Worm (Caenorhabditis elegans) whole organism, L4 larva: ENCODE results near the gene F22F1.2.

ENCODE experiments used
- R02D3.7 ChIP-seq: fragments of 150-350 bp; sonication (generic microtip); optimal IDR thresholded peaks from 3 replicates; lab custom pipeline; 2014; ENCODE audit warnings: missing biosample characterization, missing genetic modification characterization
- ZK546.5 ChIP-seq, 2 experiments: sonication (generic microtip); optimal IDR thresholded peaks; 2 replicates each; lab custom pipeline; 2017; ENCODE audit warnings: missing biosample characterization in 2 of 2, missing genetic modification characterization in 2 of 2
- duxl-1 ChIP-seq: sonication (generic microtip); optimal IDR thresholded peaks from 2 replicates; lab custom pipeline; 2016; ENCODE audit warnings: mild to moderate bottlenecking, missing genetic modification characterization, moderate library complexity, missing compliant biosample characterization; ENCODE audit not compliant: poor library complexity
- lsy-2 ChIP-seq, 2 experiments: fragments of 150-350 bp in 1 of 2; sonication (generic microtip) in 1 of 2; optimal IDR thresholded peaks; 2 replicates each; lab custom pipeline; 2014 to 2017; ENCODE audit warnings: missing biosample characterization in 2 of 2, missing genetic modification characterization in 2 of 2
- mdl-1 ChIP-seq, 2 experiments: fragments of 150-350 bp in 1 of 2; sonication (generic microtip) in 1 of 2; optimal IDR thresholded peaks; 2 replicates each; lab custom pipeline; 2014 to 2017; ENCODE audit warnings: missing biosample characterization in 2 of 2, missing genetic modification characterization in 2 of 2
- mxl-3 ChIP-seq: fragments of 200-800 bp; sonication (Bioruptor generic); optimal IDR thresholded peaks from 2 replicates; lab custom pipeline; 2018; ENCODE audit warnings: mild to moderate bottlenecking, missing genetic modification characterization, missing compliant biosample characterization
- nhr-11 ChIP-seq: fragments of 150-350 bp; optimal IDR thresholded peaks from 2 replicates; lab custom pipeline; 2014; ENCODE audit warnings: missing biosample characterization, missing genetic modification characterization
- nhr-111 ChIP-seq: fragments of 200-800 bp; sonication (Bioruptor generic); optimal IDR thresholded peaks from 2 replicates; lab custom pipeline; 2018; ENCODE audit warnings: mild to moderate bottlenecking, missing genetic modification characterization, missing compliant biosample characterization
- nhr-25 ChIP-seq: sonication (generic microtip); optimal IDR thresholded peaks from 2 replicates; lab custom pipeline; 2017; ENCODE audit warnings: missing genetic modification characterization, mild to moderate bottlenecking, missing compliant biosample characterization, antibody characterized with exemption, moderate library complexity, borderline replicate concordance; ENCODE audit not compliant: insufficient read depth
- unc-39 ChIP-seq: sonication (generic microtip); optimal IDR thresholded peaks from 2 replicates; lab custom pipeline; 2017; ENCODE audit warnings: missing biosample characterization, missing genetic modification characterization
- zag-1 ChIP-seq: fragments of 150-350 bp; optimal IDR thresholded peaks from 2 replicates; lab custom pipeline; 2014; ENCODE audit warnings: missing biosample characterization, missing genetic modification characterization
- ztf-11 ChIP-seq: fragments of 150-350 bp; optimal IDR thresholded peaks from 2 replicates; lab custom pipeline; 2014; ENCODE audit warnings: missing biosample characterization, missing genetic modification characterization

- TF ChIP-seq R02D3.7 (no peak), mxl-3 (GFP tag; lab: Kevin White, UChicago) (no peak), ZK546.5 (tag; optimal IDR thresholded peaks at IDR 0.05; lab: Kevin White, UChicago) (no peak), zag-1 (no peak), ztf-11 (tag; lab: Kevin White, UChicago) (no peak), duxl-1 (tag; lab: Kevin White, UChicago) (no peak), unc-39 (tag; lab: Kevin White, UChicago) (no peak), nhr-25 (tag; lab: Kevin White, UChicago) (no peak), nhr-111 (no peak), nhr-11 (tag; lab: Kevin White, UChicago) (no peak), lsy-2 (tag; optimal IDR thresholded peaks at IDR 0.05; lab: Kevin White, UChicago) (no peak), mdl-1 (tag; optimal IDR thresholded peaks at IDR 0.05; lab: Kevin White, UChicago) (no peak)
Observed at ce11 chrX:8120281-8120680, 30.2 kb downstream of the F22F1.2 start.
